Fruit fly (Drosophila melanogaster) whole organism, embryonic: ENCODE measurements around the gene CG42827.

Source experiments
- Ada2b ChIP-seq: fragments of 200-800 bp; sonication (Bioruptor generic); IDR thresholded peaks from 2 replicates; pipeline ENCODE4 v1.3.6; 2022; ENCODE audit warnings: missing biosample characterization, missing genetic modification characterization
- Asciz ChIP-seq: fragments of 200-800 bp; sonication (Bioruptor generic); optimal IDR thresholded peaks from 2 replicates; lab custom pipeline; 2017; ENCODE audit warnings: missing biosample characterization, mild to moderate bottlenecking, missing genetic modification characterization, missing genetic modification reagents
- Awh ChIP-seq: fragments of 200-800 bp; sonication (Bioruptor generic); IDR thresholded peaks from 2 replicates; pipeline ENCODE4, ENCODE4 v1.3.6; 2022; ENCODE audit warnings: missing biosample characterization, missing genetic modification characterization
- CG10267 ChIP-seq: fragments of 200-800 bp; sonication (Bioruptor generic); optimal IDR thresholded peaks from 2 replicates; lab custom pipeline; 2018; ENCODE audit warnings: missing biosample characterization, mild to moderate bottlenecking, missing genetic modification characterization, moderate library complexity
- CG10321 ChIP-seq: fragments of 200-800 bp; sonication (Bioruptor generic); IDR thresholded peaks from 2 replicates; pipeline ENCODE4 v1.3.6; 2022; ENCODE audit warnings: missing biosample characterization, missing genetic modification characterization
- CG11085 ChIP-seq: fragments of 200-800 bp; sonication (Bioruptor generic); IDR thresholded peaks from 2 replicates; pipeline ENCODE4 v1.3.6; 2022; ENCODE audit warnings: missing biosample characterization, missing genetic modification characterization
- CG11504 ChIP-seq: fragments of 200-800 bp; sonication (Bioruptor generic); optimal IDR thresholded peaks from 3 replicates; lab custom pipeline; 2019; ENCODE audit warnings: missing biosample characterization, mild to moderate bottlenecking, missing genetic modification characterization, moderate library complexity
- CG12219 ChIP-seq: fragments of 200-800 bp; sonication (Bioruptor generic); optimal IDR thresholded peaks from 3 replicates; lab custom pipeline; 2018; ENCODE audit warnings: missing biosample characterization, mild to moderate bottlenecking, missing genetic modification characterization
- CG1792 ChIP-seq: fragments of 200-800 bp; sonication (Bioruptor generic); optimal IDR thresholded peaks from 2 replicates; lab custom pipeline; 2016; ENCODE audit warnings: missing biosample characterization, missing genetic modification characterization
- CG1832 ChIP-seq: fragments of 200-800 bp; sonication (Bioruptor generic); optimal IDR thresholded peaks from 2 replicates; lab custom pipeline; 2017; ENCODE audit warnings: missing biosample characterization, mild to moderate bottlenecking, missing genetic modification characterization, inconsistent platforms
- CG2678 ChIP-seq: fragments of 200-800 bp; sonication (Bioruptor generic); optimal IDR thresholded peaks from 3 replicates; lab custom pipeline; 2019; ENCODE audit warnings: missing biosample characterization, mild to moderate bottlenecking, missing genetic modification characterization, moderate library complexity
- CG31388 ChIP-seq: fragments of 200-800 bp; sonication (Bioruptor generic); optimal IDR thresholded peaks from 2 replicates; lab custom pipeline; 2016; ENCODE audit warnings: missing biosample characterization, missing genetic modification characterization
- CG6689 ChIP-seq: fragments of 200-800 bp; sonication (Bioruptor generic); IDR thresholded peaks from 2 replicates; pipeline ENCODE4 v1.3.6; 2022; ENCODE audit warnings: missing biosample characterization, missing genetic modification characterization
- CG7357 ChIP-seq: fragments of 200-800 bp; sonication (Bioruptor generic); IDR thresholded peaks from 3 replicates; pipeline ENCODE4 v1.3.6; 2022; ENCODE audit warnings: missing biosample characterization, missing genetic modification characterization
- CG8290 ChIP-seq, 3 experiments: fragments of 200-800 bp; sonication (Bioruptor generic); optimal IDR thresholded peaks; 2 replicates each; lab custom pipeline; 2016 to 2019; ENCODE audit warnings: missing biosample characterization in 3 of 3, missing genetic modification characterization in 3 of 3, mild to moderate bottlenecking in 2 of 3, moderate library complexity in 1 of 3
- CG9215 ChIP-seq: fragments of 200-800 bp; sonication (Bioruptor generic); IDR thresholded peaks from 2 replicates; pipeline ENCODE4 v1.3.6; 2022; ENCODE audit warnings: missing biosample characterization, missing genetic modification characterization
- Camta ChIP-seq: fragments of 200-800 bp; sonication (Bioruptor generic); optimal IDR thresholded peaks from 2 replicates; lab custom pipeline; 2016; ENCODE audit warnings: missing biosample characterization, missing genetic modification characterization
- Chrac-16 ChIP-seq: fragments of 200-800 bp; sonication (Bioruptor generic); optimal IDR thresholded peaks from 3 replicates; lab custom pipeline; 2016; ENCODE audit warnings: missing biosample characterization, missing genetic modification characterization
- CrebB ChIP-seq: fragments of 200-800 bp; sonication (Bioruptor generic); optimal IDR thresholded peaks from 3 replicates; lab custom pipeline; 2018; ENCODE audit warnings: missing biosample characterization, mild to moderate bottlenecking, missing genetic modification characterization
- Dip2 ChIP-seq: fragments of 200-800 bp; sonication (Bioruptor generic); IDR thresholded peaks from 2 replicates; pipeline ENCODE4 v1.3.6; 2022; ENCODE audit warnings: missing biosample characterization, missing genetic modification characterization
- ERR ChIP-seq: fragments of 200-800 bp; sonication (Bioruptor generic); optimal IDR thresholded peaks from 2 replicates; lab custom pipeline; 2016; ENCODE audit warnings: missing biosample characterization, missing genetic modification characterization
- Elba2 ChIP-seq: fragments of 200-800 bp; sonication (Bioruptor generic); optimal IDR thresholded peaks from 3 replicates; lab custom pipeline; 2016; ENCODE audit warnings: missing biosample characterization, missing genetic modification characterization
- HHEX ChIP-seq: fragments of 200-800 bp; sonication (Bioruptor generic); optimal IDR thresholded peaks from 3 replicates; lab custom pipeline; 2017; ENCODE audit warnings: missing biosample characterization, mild to moderate bottlenecking, missing genetic modification characterization, missing genetic modification reagents
- Hmr ChIP-seq: fragments of 200-800 bp; sonication (Bioruptor generic); optimal IDR thresholded peaks from 3 replicates; lab custom pipeline; 2017; ENCODE audit warnings: mild to moderate bottlenecking, missing biosample characterization, missing genetic modification reagents, missing genetic modification characterization
- Hr39 ChIP-seq: fragments of >200 bp; optimal IDR thresholded peaks from 2 replicates; lab custom pipeline; 2017
- Nf-YC ChIP-seq: fragments of 200-800 bp; optimal IDR thresholded peaks from 3 replicates; lab custom pipeline; 2019; ENCODE audit warnings: missing biosample characterization, mild to moderate bottlenecking, missing genetic modification characterization, moderate library complexity
- Opbp ChIP-seq: fragments of 200-800 bp; sonication (Bioruptor generic); IDR thresholded peaks from 3 replicates; pipeline ENCODE4 v1.3.6; 2022; ENCODE audit warnings: missing biosample characterization, missing genetic modification characterization; ENCODE audit not compliant: partially characterized antibody
- TFAM ChIP-seq: fragments of 200-800 bp; sonication (Bioruptor generic); optimal IDR thresholded peaks from 2 replicates; lab custom pipeline; 2017; ENCODE audit warnings: missing biosample characterization, missing genetic modification characterization, inconsistent platforms
- amos ChIP-seq: fragments of 200-800 bp; sonication (Bioruptor generic); IDR thresholded peaks from 2 replicates; pipeline ENCODE4 v1.3.6; 2022; ENCODE audit warnings: missing biosample characterization, missing genetic modification characterization; ENCODE audit not compliant: partially characterized antibody
- br ChIP-seq: fragments of >200 bp; optimal IDR thresholded peaks from 2 replicates; lab custom pipeline; 2017
- bsh ChIP-seq, 2 experiments: fragments of 200-800 bp; sonication (Bioruptor generic); optimal IDR thresholded peaks; 2 replicates each; lab custom pipeline; 2017 to 2018; ENCODE audit warnings: mild to moderate bottlenecking in 2 of 2, missing biosample characterization in 2 of 2, missing genetic modification characterization in 2 of 2, moderate library complexity in 1 of 2
- crc ChIP-seq: fragments of 200-800 bp; sonication (Bioruptor generic); optimal IDR thresholded peaks from 2 replicates; lab custom pipeline; 2016; ENCODE audit warnings: missing biosample characterization, missing genetic modification characterization
- dati ChIP-seq: fragments of 200-800 bp; sonication (Bioruptor generic); IDR thresholded peaks from 2 replicates; pipeline ENCODE4 v1.3.6; 2022; ENCODE audit warnings: missing biosample characterization, missing genetic modification characterization
- dm ChIP-seq: fragments of 200-800 bp; sonication (Bioruptor generic); optimal IDR thresholded peaks from 3 replicates; lab custom pipeline; 2016; ENCODE audit warnings: missing biosample characterization, missing genetic modification characterization
- hb ChIP-seq: fragments of 200-800 bp; sonication (Bioruptor generic); IDR thresholded peaks from 3 replicates; pipeline ENCODE4 v1.3.6; 2022; ENCODE audit warnings: missing biosample characterization, missing genetic modification characterization; ENCODE audit not compliant: partially characterized antibody
- hkb ChIP-seq, 2 experiments: fragments of 200-800 bp in 1 of 2; fragments of >200 bp in 1 of 2; sonication (Bioruptor generic) in 1 of 2; IDR thresholded peaks in 1 of 2; optimal IDR thresholded peaks in 1 of 2; 2 replicates each; pipeline versions ENCODE4 v1.3.6 to Lab custom; 2017 to 2022; ENCODE audit warnings: missing biosample characterization in 1 of 2, missing genetic modification characterization in 1 of 2
- inv ChIP-seq: fragments of 200-800 bp; sonication (Bioruptor generic); IDR thresholded peaks from 2 replicates; pipeline ENCODE4 v1.3.6; 2022; ENCODE audit warnings: missing biosample characterization, missing genetic modification characterization; ENCODE audit not compliant: partially characterized antibody
- ken ChIP-seq: fragments of 200-800 bp; sonication (Bioruptor generic); IDR thresholded peaks from 3 replicates; pipeline ENCODE4 v1.3.6; 2022; ENCODE audit warnings: missing biosample characterization, missing genetic modification characterization
- kni ChIP-seq: fragments of 200-800 bp; sonication (Bioruptor generic); optimal IDR thresholded peaks from 3 replicates; lab custom pipeline; 2017; ENCODE audit warnings: mild to moderate bottlenecking, missing biosample characterization, missing genetic modification reagents, missing genetic modification characterization
- odd ChIP-seq: fragments of 200-800 bp; sonication (Bioruptor generic); optimal IDR thresholded peaks from 2 replicates; lab custom pipeline; 2017; ENCODE audit warnings: missing biosample characterization, mild to moderate bottlenecking, missing genetic modification characterization
- org-1 ChIP-seq: fragments of 200-800 bp; sonication (Bioruptor generic); optimal IDR thresholded peaks from 2 replicates; lab custom pipeline; 2017; ENCODE audit warnings: missing biosample characterization, missing genetic modification characterization
- peb ChIP-seq: fragments of 200-800 bp; sonication (Bioruptor generic); IDR thresholded peaks from 2 replicates; pipeline ENCODE4 v1.3.6; 2022; ENCODE audit warnings: missing biosample characterization, missing genetic modification characterization
- prd ChIP-seq, 3 experiments: fragments of >200 bp in 2 of 3; fragments of 200-800 bp in 1 of 3; sonication (Bioruptor generic) in 1 of 3; optimal IDR thresholded peaks in 2 of 3; IDR thresholded peaks in 1 of 3; 2 replicates in 2 of 3; 3 replicates in 1 of 3; pipeline versions ENCODE4 v1.3.6 to Lab custom; 2017 to 2022; ENCODE audit warnings: missing biosample characterization in 1 of 3, missing genetic modification characterization in 1 of 3
- rib ChIP-seq: fragments of 200-800 bp; sonication (Bioruptor generic); IDR thresholded peaks from 2 replicates; pipeline ENCODE4 v1.3.6; 2022; ENCODE audit warnings: missing biosample characterization, missing genetic modification characterization
- row ChIP-seq: fragments of 200-800 bp; sonication (Bioruptor generic); IDR thresholded peaks from 3 replicates; pipeline ENCODE4 v1.3.6; 2022; ENCODE audit warnings: missing biosample characterization, missing genetic modification characterization
- run ChIP-seq: fragments of 200-800 bp; sonication (Bioruptor generic); optimal IDR thresholded peaks from 3 replicates; lab custom pipeline; 2018; ENCODE audit warnings: missing biosample characterization, mild to moderate bottlenecking, missing genetic modification characterization
- sob ChIP-seq: fragments of 200-800 bp; sonication (Bioruptor generic); IDR thresholded peaks from 2 replicates; pipeline ENCODE4 v1.3.6; 2022; ENCODE audit warnings: missing biosample characterization, missing genetic modification characterization
- tna ChIP-seq: fragments of 200-800 bp; sonication (Bioruptor generic); IDR thresholded peaks from 2 replicates; pipeline ENCODE4 v1.3.6; 2022; ENCODE audit warnings: missing biosample characterization, missing genetic modification characterization; ENCODE audit not compliant: partially characterized antibody
- twi ChIP-seq: fragments of 200-800 bp; optimal IDR thresholded peaks from 2 replicates; lab custom pipeline; 2019; ENCODE audit warnings: missing biosample characterization, mild to moderate bottlenecking, missing genetic modification characterization, moderate library complexity
- zfh1 ChIP-seq: fragments of 200-800 bp; sonication (Bioruptor generic); IDR thresholded peaks from 3 replicates; pipeline ENCODE4 v1.3.6; 2022; ENCODE audit warnings: missing biosample characterization, missing genetic modification characterization

The CG42827 gene

DNA sequence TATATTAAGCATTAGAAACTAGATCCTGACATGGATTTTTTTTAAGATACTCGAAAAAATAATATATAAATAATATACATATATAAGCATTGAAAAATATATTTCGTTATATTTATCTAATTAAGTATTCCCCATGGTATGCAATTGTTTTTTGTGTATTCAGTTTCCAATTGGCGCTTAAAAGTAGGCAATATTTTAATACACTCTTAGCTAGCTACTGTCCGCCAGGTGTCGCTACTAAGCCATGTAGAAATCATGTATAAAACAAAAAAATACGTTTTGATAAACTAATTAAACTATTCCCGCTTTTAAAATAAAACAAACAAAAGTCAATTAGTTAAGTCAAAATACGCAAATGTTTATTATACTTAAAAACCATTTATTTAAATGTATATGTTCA, 41.4 kb upstream of the CG42827 start (continued):
- TF ChIP-seq tna (GFP tag; lab: Robert Waterston, UW), result no peak
- TF ChIP-seq org-1 (GFP tag; lab: Kevin White, UChicago), result no peak
- TF ChIP-seq dati, result no peak
- TF ChIP-seq Asciz (GFP tag; lab: Kevin White, UChicago), result peak; percentile 59
- no peak for TF ChIP-seq run (tag; lab: Kevin White, UChicago)
- TF ChIP-seq ERR (GFP tag; lab: Kevin White, UChicago), result no peak
- TF ChIP-seq Dip2 (GFP tag; lab: Robert Waterston, UW), result no peak
- peak; percentile 49 for TF ChIP-seq Nf-YC
- TF ChIP-seq CG31388, result no peak
- TF ChIP-seq CrebB, result peak; percentile 48
- no peak for TF ChIP-seq peb (GFP tag; lab: Robert Waterston, UW)
- TF ChIP-seq TFAM (GFP tag; lab: Kevin White, UChicago), result no peak
- TF ChIP-seq odd, result peak; percentile 24
- no peak for TF ChIP-seq prd (optimal IDR thresholded peaks at IDR 0.05; lab: Kevin White, UChicago)
- TF ChIP-seq prd (GFP tag; IDR thresholded peaks at IDR 0.05; lab: Robert Waterston, UW), result no peak
- TF ChIP-seq CG1832 (GFP tag; lab: Kevin White, UChicago), result no peak
- no peak for TF ChIP-seq Camta
- TF ChIP-seq twi, result peak; percentile 20
- TF ChIP-seq bsh (GFP tag; optimal IDR thresholded peaks at IDR 0.05; lab: Kevin White, UChicago), result peak in 1 of 2 experiments; percentile 61
- no peak for TF ChIP-seq ken (GFP tag; lab: Robert Waterston, UW)
- TF ChIP-seq inv, result no peak
- TF ChIP-seq CG12219 (GFP tag; lab: Kevin White, UChicago), result peak; percentile 63
- TF ChIP-seq dm (GFP tag; lab: Kevin White, UChicago), result no peak
- no peak for TF ChIP-seq Ada2b (GFP tag; lab: Robert Waterston, UW)
- peak; percentile 12 for TF ChIP-seq kni (GFP tag; lab: Kevin White, UChicago)
- peak; percentile 1 for TF ChIP-seq CG2678
- no peak for TF ChIP-seq CG9215 (GFP tag; lab: Robert Waterston, UW)
- TF ChIP-seq CG11504, result peak; percentile 51
- TF ChIP-seq hkb (optimal IDR thresholded peaks at IDR 0.05; lab: Kevin White, UChicago), result no peak
- peak; percentile 31; the same call in 1 of the 2 replicates for TF ChIP-seq hkb (GFP tag; IDR thresholded peaks at IDR 0.05; lab: Robert Waterston, UW)
- TF ChIP-seq crc (GFP tag; lab: Kevin White, UChicago), result no peak
- TF ChIP-seq HHEX (GFP tag; lab: Kevin White, UChicago), result peak; percentile 41
- no peak for TF ChIP-seq Elba2 (GFP tag; lab: Kevin White, UChicago)
- peak; percentile 52; the same call in 1 of the 2 replicates for TF ChIP-seq amos
- TF ChIP-seq CG10321 (GFP tag; lab: Robert Waterston, UW), result no peak
- TF ChIP-seq CG11085, result no peak
- TF ChIP-seq br (lab: Kevin White, UChicago), result no peak
- no peak for TF ChIP-seq Hr39 (lab: Kevin White, UChicago)
- peak; percentile 42; the same call in 1 of the 3 replicates for TF ChIP-seq Opbp (GFP tag; lab: Robert Waterston, UW)
- TF ChIP-seq CG1792 (GFP tag; lab: Kevin White, UChicago), result no peak
- no peak for TF ChIP-seq sob
- peak; percentile 12; the same call in 1 of the 2 replicates for TF ChIP-seq CG6689
- TF ChIP-seq CG10267 (tag; lab: Kevin White, UChicago), result peak; percentile 71
- TF ChIP-seq Chrac-16 (GFP tag; lab: Kevin White, UChicago), result peak; percentile 7
- no peak for TF ChIP-seq row (GFP tag; lab: Robert Waterston, UW)
- TF ChIP-seq Awh (GFP tag; lab: Robert Waterston, UW), result no peak; the same call in 1 of the 2 replicates
- no peak for TF ChIP-seq hb (GFP tag; lab: Robert Waterston, UW)
- TF ChIP-seq CG8290 (GFP tag; optimal IDR thresholded peaks at IDR 0.05; lab: Kevin White, UChicago), result peak; percentile 47
- TF ChIP-seq CG8290 (tag; optimal IDR thresholded peaks at IDR 0.05; lab: Kevin White, UChicago), result peak in 1 of 2 experiments; percentile 63
- TF ChIP-seq Hmr (GFP tag; lab: Kevin White, UChicago), result peak; percentile 36
- TF ChIP-seq CG7357, result no peak
- TF ChIP-seq zfh1 (GFP tag; lab: Robert Waterston, UW), result no peak; the same call in 2 of the 3 replicates
- TF ChIP-seq rib, result no peak
